Fruit fly (Drosophila melanogaster): ENCODE data around the gene Crz.

Crz gene

dm6 chr3R:14357405-14357804 is 42.8 kb downstream of the Crz start:
- TF ChIP-seq ttk (optimal IDR thresholded peaks at IDR 0.05), result no peak
- no peak for TF ChIP-seq Myc (optimal IDR thresholded peaks at IDR 0.05)

DNA sequence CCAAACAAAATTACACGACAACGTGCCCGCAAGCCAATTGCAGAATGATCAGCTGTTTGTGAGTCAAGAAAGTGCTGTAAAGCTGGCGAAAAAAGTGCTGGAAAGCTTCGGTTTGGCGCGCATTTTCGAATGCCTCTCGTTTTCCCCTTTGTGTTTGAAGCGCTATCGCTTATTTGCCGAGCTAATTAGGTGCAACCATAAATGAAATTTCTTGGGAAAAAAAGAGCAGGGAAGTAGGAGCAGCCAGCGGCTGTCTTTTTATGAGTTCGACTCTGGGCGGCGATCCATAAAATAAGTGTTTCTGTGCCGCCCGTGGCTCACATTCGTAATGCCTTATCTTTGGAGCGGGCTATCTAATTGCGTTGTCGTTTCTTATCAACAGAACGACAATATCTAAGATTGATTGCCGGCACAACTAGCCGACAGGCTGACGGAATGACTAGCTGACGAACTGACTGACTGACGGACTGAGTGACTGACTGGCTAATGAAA is 47.1 kb downstream of the Crz start, which contains the start of gene Dnaaf5:
Gene Dnaaf5 (minus strand): TSS at position 46 of the 492 bp plus-strand sequence.
- TF ChIP-seq Myc (optimal IDR thresholded peaks at IDR 0.05), result no peak
- TF ChIP-seq insv (optimal IDR thresholded peaks at IDR 0.05), result no peak
- TF ChIP-seq Sin3A (optimal IDR thresholded peaks at IDR 0.05), result no peak
- no peak for TF ChIP-seq psq (optimal IDR thresholded peaks at IDR 0.05)
- no peak for TF ChIP-seq ttk (optimal IDR thresholded peaks at IDR 0.05)
- no peak for TF ChIP-seq h (optimal IDR thresholded peaks at IDR 0.05)

DNA sequence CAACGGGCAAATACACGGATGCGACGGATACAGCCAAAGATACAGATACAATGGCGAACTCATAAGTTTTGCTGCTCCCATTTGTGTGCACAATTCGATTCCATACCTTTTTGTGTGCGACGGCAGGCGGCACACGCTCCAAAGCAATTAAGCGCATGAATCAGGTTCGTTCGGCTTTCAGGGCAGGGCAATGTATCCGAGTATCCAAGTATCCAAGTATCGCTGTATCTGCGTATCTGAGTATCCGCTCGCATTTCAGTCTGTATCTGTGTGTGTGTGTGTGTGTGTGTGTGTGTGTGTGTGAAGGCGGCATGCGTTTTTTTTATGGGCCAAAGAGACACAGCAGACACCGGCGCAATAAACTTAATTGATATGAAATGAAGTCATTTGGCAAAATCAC is 48.5 kb downstream of the Crz start:
- TF ChIP-seq ttk (optimal IDR thresholded peaks at IDR 0.05) (no peak), h (optimal IDR thresholded peaks at IDR 0.05) (no peak), insv (optimal IDR thresholded peaks at IDR 0.05) (no peak), psq (optimal IDR thresholded peaks at IDR 0.05) (no peak), Myc (optimal IDR thresholded peaks at IDR 0.05) (no peak), Sin3A (optimal IDR thresholded peaks at IDR 0.05) (no peak)

- TF ChIP-seq ttk (optimal IDR thresholded peaks at IDR 0.05) (no peak), h (optimal IDR thresholded peaks at IDR 0.05) (no peak), Sin3A (optimal IDR thresholded peaks at IDR 0.05) (no peak), Myc (optimal IDR thresholded peaks at IDR 0.05) (no peak), psq (optimal IDR thresholded peaks at IDR 0.05) (no peak), insv (optimal IDR thresholded peaks at IDR 0.05) (no peak)
These were observed 49.5 kb downstream of the Crz start for dm6 chr3R:14364156-14364555.
